Worm (Caenorhabditis elegans) whole organism, L4/young adult: Measurements from ENCODE around the gene nhr-210.

Experiments used
- W03F9.2 ChIP-seq: fragments of 150-350 bp; optimal IDR thresholded peaks from 2 replicates; lab custom pipeline; 2014; ENCODE audit warnings: missing biosample characterization, missing genetic modification characterization
- dao-5 ChIP-seq: sonication (generic microtip); optimal IDR thresholded peaks from 2 replicates; lab custom pipeline; 2016; ENCODE audit warnings: missing genotype, missing genetic modification characterization, moderate library complexity, missing compliant biosample characterization
- him-1 ChIP-seq: sonication (generic microtip); optimal IDR thresholded peaks from 2 replicates; lab custom pipeline; 2016; ENCODE audit warnings: missing genotype, missing genetic modification reagents, missing genetic modification characterization, missing compliant biosample characterization

nhr-210 gene

DNA sequence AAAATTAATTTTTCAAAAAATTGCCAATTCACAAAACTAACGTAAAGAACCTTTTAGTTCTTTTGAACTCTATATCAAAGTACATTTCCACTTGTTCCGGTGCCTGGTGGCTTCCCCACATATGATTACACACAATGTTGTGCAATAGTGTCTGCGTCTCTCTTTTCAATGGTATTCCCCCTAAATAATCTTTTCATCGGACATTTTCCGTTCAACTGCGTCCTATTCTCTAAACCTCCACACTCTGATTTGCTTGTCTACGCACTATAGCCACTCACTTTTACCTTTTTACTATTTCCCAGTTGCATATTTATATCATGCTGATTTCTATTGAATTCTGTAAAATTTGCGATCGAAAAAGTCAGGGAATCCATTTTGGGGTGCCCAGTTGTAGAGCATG lies 12.7 kb upstream of the nhr-210 start, which contains the start of gene nhr-58:
Gene nhr-58, plus strand, starts transcription at position 214 of the 400 bp plus-strand sequence.
- TF ChIP-seq dao-5 (tag; lab: Kevin White, UChicago) (no peak), him-1 (tag; lab: Kevin White, UChicago) (no peak), W03F9.2 (tag; lab: Kevin White, UChicago) (no peak)

DNA sequence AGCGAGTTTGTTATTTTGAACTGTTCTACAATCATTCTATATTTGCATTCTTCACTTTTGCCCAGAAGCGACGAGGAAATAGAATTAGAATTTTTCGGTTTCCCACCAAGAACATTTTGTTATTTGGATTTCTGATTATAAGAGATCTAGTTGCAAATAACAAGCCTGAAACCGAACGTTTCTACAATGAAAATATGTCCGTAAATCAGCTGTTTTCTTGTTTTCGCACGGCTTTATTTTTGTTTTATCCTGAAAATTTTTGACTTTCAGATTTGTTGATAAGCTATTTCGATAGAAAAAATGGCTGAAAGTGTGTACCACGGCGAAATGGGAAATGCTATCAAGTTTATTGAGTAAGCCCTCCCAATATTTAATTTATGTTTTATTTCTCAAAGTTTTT lies 8.3 kb upstream of the nhr-210 start, which contains the start of gene srw-108:
Gene srw-108, plus strand, starts transcription at position 301 of the 400 bp plus-strand sequence.
- TF ChIP-seq dao-5 (tag; lab: Kevin White, UChicago), result no peak
- TF ChIP-seq W03F9.2 (tag; lab: Kevin White, UChicago), result no peak
- no peak for TF ChIP-seq him-1 (tag; lab: Kevin White, UChicago)

DNA sequence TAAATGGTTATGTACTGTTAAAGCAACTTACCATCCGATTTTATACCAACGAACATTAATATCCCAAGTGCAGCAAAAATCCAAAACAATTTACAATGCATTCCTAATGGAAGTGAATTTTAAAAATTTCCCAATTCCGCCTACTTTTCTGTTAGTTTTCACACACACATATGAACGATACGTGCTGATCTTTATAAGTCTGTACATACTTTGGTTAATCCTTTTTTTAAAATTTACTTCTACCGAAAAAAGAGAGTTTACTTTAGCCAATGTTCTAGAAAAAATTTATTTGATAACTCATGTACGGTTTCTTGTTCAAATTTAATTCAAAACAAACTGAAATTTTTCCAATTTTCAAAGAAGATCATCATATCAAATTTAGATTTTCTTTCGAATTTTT lies 5.7 kb upstream of the nhr-210 start, which contains the start of gene R11G11.16:
Gene R11G11.16, minus strand, starts transcription at position 101 of the 400 bp plus-strand sequence.
- TF ChIP-seq dao-5 (tag; lab: Kevin White, UChicago) (no peak), W03F9.2 (tag; lab: Kevin White, UChicago) (no peak), him-1 (tag; lab: Kevin White, UChicago) (no peak)

DNA sequence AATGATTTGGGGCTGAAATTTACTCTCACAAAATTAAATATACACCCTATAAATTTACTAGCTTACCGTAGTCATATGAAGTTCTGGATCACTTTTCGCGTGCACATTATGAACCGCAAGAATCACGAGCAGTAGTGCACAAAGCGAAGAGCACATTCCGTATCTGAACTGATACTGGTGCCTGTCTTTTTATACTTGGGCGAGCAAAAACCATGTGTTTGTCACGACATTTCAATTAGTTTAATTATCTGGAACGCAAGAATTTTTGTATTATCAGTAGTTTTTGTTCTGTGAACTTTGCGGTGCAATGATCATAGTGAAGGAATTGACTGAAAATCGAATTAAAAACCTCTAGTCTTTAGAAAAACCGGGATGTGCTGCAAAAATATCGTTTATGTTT lies 4.7 kb upstream of the nhr-210 start, which contains the start of gene lipl-3:
Gene lipl-3, minus strand, starts transcription at position 161 of the 400 bp plus-strand sequence.
- TF ChIP-seq dao-5 (tag; lab: Kevin White, UChicago) (no peak), W03F9.2 (tag; lab: Kevin White, UChicago) (no peak), him-1 (tag; lab: Kevin White, UChicago) (no peak)

DNA sequence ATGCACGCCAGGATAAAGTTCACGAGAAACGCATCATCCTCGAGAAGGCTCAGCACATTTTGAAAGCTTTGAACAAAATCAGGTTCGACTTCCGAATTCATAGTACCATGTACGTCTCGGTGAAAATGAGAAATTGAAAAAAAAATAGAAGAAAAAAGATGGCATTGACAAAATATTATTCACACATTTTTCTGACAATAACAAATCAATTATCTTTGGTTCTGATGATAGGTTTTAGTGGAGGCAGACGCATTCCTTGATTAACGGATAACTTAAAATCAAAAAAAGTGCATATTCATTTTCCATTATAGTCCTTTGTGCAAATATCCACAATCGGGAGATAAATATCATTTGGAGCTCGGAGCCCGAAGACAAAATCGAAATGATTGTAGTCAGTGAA lies 2.2 kb upstream of the nhr-210 start, which contains the start of gene srw-107:
Gene srw-107, minus strand, starts transcription at position 101 of the 400 bp plus-strand sequence.
- TF ChIP-seq him-1 (tag; lab: Kevin White, UChicago) (no peak), W03F9.2 (tag; lab: Kevin White, UChicago) (no peak), dao-5 (tag; lab: Kevin White, UChicago) (no peak)

DNA sequence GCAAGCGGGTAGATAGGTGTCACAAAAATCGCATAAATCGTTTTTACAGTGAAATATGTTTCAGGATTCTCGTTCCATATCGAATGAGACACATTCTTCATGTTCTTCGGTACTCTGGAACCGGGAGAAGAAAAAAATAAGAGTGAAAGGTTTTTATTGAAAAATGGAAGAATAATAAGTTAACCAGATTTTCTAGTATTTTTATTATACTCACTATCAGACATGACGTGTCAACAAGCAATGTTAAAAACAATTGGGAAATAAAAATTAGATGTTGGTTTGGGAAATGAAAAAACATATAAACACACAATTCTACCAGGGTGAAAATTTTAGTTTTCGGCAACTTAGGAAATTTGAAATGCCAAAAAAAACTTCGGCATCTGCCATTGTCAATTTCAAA lies 6.9 kb downstream of the nhr-210 start, which contains the start of gene srh-37:
Gene srh-37, minus strand, starts transcription at position 101 of the 400 bp plus-strand sequence.
- TF ChIP-seq W03F9.2 (tag; lab: Kevin White, UChicago), result no peak
- no peak for TF ChIP-seq him-1 (tag; lab: Kevin White, UChicago)
- no peak for TF ChIP-seq dao-5 (tag; lab: Kevin White, UChicago)

DNA sequence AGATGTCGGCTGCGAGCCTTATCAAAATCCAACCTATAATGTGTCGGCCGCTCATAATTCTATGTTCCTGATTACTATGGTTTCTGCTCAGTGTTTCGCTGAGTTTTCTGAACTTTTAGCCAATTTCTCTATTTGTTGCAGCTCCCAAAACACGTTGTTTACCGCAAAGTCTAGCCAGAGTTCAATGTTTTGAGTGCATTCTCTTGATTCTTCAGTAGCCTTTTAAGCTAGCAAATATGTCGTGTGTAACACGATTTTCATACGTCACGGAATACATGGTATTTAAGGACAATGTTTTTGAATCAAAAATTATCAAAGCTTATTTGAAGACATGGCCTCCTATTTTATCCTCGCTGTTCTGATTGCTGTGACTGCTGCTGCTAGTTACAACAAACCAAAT lies 14.2 kb downstream of the nhr-210 start, which contains the start of gene srlf-19:
Gene srlf-19, plus strand, starts transcription at position 301 of the 400 bp plus-strand sequence.
- TF ChIP-seq dao-5 (tag; lab: Kevin White, UChicago) (no peak), W03F9.2 (tag; lab: Kevin White, UChicago) (no peak), him-1 (tag; lab: Kevin White, UChicago) (no peak)

DNA sequence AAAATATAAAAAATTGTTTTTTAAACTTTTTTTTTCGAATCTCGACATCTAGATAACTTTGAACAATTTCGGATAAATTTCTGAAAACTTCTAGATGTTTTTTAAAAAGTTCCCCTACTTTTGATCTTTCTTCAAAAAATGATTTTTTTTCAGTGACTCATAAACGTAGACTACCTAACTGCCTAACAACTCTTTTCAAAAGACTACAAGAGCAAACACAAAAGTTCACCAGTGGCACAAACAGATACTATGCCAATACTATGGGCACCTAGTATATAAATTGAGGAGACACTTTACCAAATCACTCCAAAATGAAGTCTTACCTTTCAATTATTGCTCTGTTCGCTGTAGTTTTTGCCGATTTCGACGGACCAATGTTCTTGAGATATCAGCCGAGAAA lies 15.6 kb downstream of the nhr-210 start, which contains the start of gene srlf-35:
Gene srlf-35, plus strand, starts transcription at position 301 of the 400 bp plus-strand sequence.
- TF ChIP-seq dao-5 (tag; lab: Kevin White, UChicago) (no peak), W03F9.2 (tag; lab: Kevin White, UChicago) (no peak), him-1 (tag; lab: Kevin White, UChicago) (no peak)

DNA sequence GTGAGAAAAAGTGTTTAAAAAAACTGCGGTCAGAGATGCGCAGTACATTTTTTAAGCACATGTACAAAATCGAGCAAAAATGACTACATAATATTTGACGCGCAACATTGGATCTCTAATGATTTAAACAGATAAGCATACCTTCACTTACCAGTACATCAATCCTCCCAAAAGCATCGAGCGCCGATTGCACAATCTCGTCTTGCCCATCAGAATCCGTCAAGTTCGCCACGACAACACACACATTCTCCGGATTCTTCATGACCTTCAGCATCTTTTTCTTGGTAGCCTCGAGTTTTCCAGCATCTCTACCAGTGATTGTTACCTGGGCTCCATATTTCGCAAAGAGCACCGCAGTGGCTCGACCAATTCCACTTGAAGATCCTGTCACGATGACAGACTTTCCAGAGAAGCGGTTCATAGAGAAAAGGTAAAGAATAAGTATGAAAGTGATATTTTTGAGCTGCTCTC lies 16.5 kb downstream of the nhr-210 start, which contains the start of gene T01G6.10:
Gene T01G6.10, minus strand, starts transcription at position 421 of the 471 bp plus-strand sequence.
- TF ChIP-seq him-1 (tag; lab: Kevin White, UChicago) (no peak), dao-5 (tag; lab: Kevin White, UChicago) (no peak), W03F9.2 (tag; lab: Kevin White, UChicago) (no peak)

DNA sequence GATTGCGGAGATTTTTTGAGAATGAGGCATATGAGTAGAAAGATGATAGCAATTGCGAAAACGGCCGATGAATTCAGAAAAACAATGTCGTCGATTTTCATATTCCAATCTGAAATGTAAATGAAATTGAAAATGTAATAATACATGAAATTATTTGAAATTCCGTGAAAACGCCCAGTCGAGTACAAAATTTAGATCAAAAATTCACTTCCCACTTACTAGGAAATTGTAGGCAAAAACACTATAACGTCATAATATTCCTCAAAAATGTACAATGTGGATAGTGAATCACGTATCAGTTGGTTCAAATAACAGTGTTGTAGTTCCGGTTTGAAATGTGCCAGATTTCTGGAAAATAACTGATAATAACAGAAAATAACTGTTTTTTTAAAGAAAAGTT lies 18.1 kb downstream of the nhr-210 start, which contains the start of gene str-256:
Gene str-256, minus strand, starts transcription at position 101 of the 400 bp plus-strand sequence.
- TF ChIP-seq dao-5 (tag; lab: Kevin White, UChicago) (no peak), him-1 (tag; lab: Kevin White, UChicago) (no peak), W03F9.2 (tag; lab: Kevin White, UChicago) (no peak)

DNA sequence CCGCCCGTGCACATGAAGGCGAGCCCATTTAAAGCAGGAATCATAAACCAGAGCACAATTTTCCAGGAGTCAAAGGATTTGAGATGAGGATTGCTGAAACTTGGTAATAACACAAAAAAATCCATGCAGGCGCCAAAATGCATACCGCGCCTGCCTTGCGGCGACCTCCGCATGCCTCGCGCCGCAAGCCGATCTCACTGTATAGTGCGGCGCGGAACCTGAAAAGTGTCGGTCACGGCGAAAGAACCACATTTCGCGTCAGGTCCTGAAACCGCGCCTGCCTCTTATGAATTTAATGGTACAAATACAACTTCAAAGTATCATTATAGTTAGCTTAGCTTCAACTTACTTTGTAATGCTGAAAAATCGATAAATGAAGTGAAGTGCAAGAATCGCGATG lies 18.8 kb downstream of the nhr-210 start:
- TF ChIP-seq him-1 (tag; lab: Kevin White, UChicago), result no peak
- TF ChIP-seq W03F9.2 (tag; lab: Kevin White, UChicago), result no peak
- no peak for TF ChIP-seq dao-5 (tag; lab: Kevin White, UChicago)

DNA sequence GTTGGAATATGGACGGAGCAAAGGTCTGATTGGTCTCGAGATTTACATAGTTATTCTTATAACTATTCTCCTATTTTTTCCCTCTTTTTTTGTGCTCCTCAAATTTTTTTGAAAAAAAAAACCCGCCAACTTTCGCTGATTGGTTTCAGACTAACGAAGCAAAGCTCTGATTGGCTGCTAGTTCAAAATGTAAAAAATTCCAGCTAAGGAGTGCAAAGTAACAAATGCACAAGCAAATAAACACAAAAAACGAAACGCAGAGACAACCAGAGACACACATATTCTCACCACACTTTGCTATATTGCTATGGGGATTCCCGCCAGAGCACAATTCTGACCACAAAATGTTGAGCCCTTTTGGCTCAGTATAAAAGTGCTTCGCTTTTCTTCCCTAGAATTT lies 21.9 kb downstream of the nhr-210 start, which contains the start of gene T01G6.1:
Gene T01G6.1, plus strand, starts transcription at position 301 of the 400 bp plus-strand sequence.
- TF ChIP-seq W03F9.2 (tag; lab: Kevin White, UChicago) (no peak), dao-5 (tag; lab: Kevin White, UChicago) (no peak), him-1 (tag; lab: Kevin White, UChicago) (no peak)

DNA sequence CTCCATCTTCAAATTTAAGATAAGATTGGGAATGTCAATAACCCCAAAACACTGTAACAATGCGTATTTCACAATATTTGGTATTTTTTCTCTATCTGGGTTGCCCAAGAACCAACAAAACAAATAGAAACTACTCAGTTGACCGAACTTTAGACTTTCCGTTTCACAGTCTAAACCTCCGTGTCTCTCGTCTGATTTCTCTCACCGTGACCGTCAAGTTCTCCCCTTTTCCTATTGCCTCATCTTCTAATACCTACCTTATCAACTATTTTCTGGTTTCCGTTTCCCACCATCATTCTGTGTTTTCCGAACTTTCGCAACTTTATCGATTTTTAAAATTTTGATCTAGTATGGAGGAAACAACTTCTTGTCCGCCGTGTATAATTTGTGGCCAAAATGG lies 25.1 kb downstream of the nhr-210 start, which contains the start of gene nhr-131:
Gene nhr-131, plus strand, starts transcription at position 87 of the 400 bp plus-strand sequence.
- TF ChIP-seq dao-5 (tag; lab: Kevin White, UChicago), result no peak
- no peak for TF ChIP-seq him-1 (tag; lab: Kevin White, UChicago)
- TF ChIP-seq W03F9.2 (tag; lab: Kevin White, UChicago), result no peak
